Worm (Caenorhabditis elegans) whole organism, L1 larva: ENCODE data around the gene W06H8.6.
A peak's percentile ranks its signal among the peaks of the same experiment; 100 is the strongest.

ENCODE experiments used
- C16A3.4 ChIP-seq: fragments of 150-350 bp; optimal IDR thresholded peaks from 2 replicates; lab custom pipeline; 2014; ENCODE audit warnings: missing biosample characterization, missing genetic modification characterization
- C34B4.2 ChIP-seq: sonication (generic microtip); optimal IDR thresholded peaks from 2 replicates; lab custom pipeline; 2017; ENCODE audit warnings: mild to moderate bottlenecking, missing genetic modification characterization, missing compliant biosample characterization
- aly-2 ChIP-seq: fragments of 150-350 bp; optimal IDR thresholded peaks from 2 replicates; lab custom pipeline; 2014; ENCODE audit warnings: missing biosample characterization, missing genetic modification characterization
- blmp-1 ChIP-seq: fragments of 150-350 bp; optimal IDR thresholded peaks from 2 replicates; lab custom pipeline; 2014; ENCODE audit warnings: missing biosample characterization, missing genetic modification characterization
- ceh-8 ChIP-seq: fragments of 200-800 bp; sonication (Bioruptor generic); optimal IDR thresholded peaks from 2 replicates; lab custom pipeline; 2018; ENCODE audit warnings: mild to moderate bottlenecking, missing genetic modification characterization, moderate library complexity, missing compliant biosample characterization
- ceh-90 ChIP-seq: sonication (generic microtip); optimal IDR thresholded peaks from 2 replicates; lab custom pipeline; 2016; ENCODE audit warnings: missing genetic modification characterization, missing compliant biosample characterization
- dsc-1 ChIP-seq: sonication (generic microtip); optimal IDR thresholded peaks from 2 replicates; lab custom pipeline; 2016; ENCODE audit warnings: mild to moderate bottlenecking, missing genetic modification characterization, missing compliant biosample characterization
- efl-3 ChIP-seq: fragments of 200-800 bp; sonication (Bioruptor generic); optimal IDR thresholded peaks from 2 replicates; lab custom pipeline; 2018; ENCODE audit warnings: mild to moderate bottlenecking, missing genetic modification characterization, missing compliant biosample characterization
- egl-13 ChIP-seq: sonication (generic microtip); optimal IDR thresholded peaks from 2 replicates; lab custom pipeline; 2016; ENCODE audit warnings: missing genotype, missing genetic modification reagents, missing genetic modification characterization, missing compliant biosample characterization
- elt-2 ChIP-seq: sonication (generic microtip); optimal IDR thresholded peaks from 2 replicates; lab custom pipeline; 2016; ENCODE audit warnings: missing genetic modification characterization, mild to moderate bottlenecking, inconsistent platforms, missing compliant biosample characterization, missing genetic modification reagents
- elt-3 ChIP-seq, 6 experiments: fragments of 150-350 bp in 1 of 6; sonication (generic microtip); optimal IDR thresholded peaks; 2 replicates each; lab custom pipeline; 2017 to 2018; ENCODE audit warnings: missing biosample characterization in 6 of 6, missing genetic modification characterization in 6 of 6, inconsistent platforms in 1 of 6
- fkh-10 ChIP-seq: sonication (generic microtip); optimal IDR thresholded peaks from 2 replicates; lab custom pipeline; 2017; ENCODE audit warnings: missing biosample characterization, missing genetic modification reagents, missing genetic modification characterization
- grh-1 ChIP-seq: fragments of 200-800 bp; sonication (Bioruptor generic); IDR thresholded peaks from 2 replicates; pipeline ENCODE4 v1.3.6; 2022; ENCODE audit warnings: missing genetic modification reagents, missing genetic modification characterization, missing compliant biosample characterization
- hlh-17 ChIP-seq: fragments of 200-800 bp; sonication (Bioruptor generic); optimal IDR thresholded peaks from 2 replicates; lab custom pipeline; 2018; ENCODE audit warnings: missing genetic modification characterization, mild to moderate bottlenecking, missing compliant biosample characterization, moderate library complexity, borderline replicate concordance
- lin-14 ChIP-seq: fragments of 200-800 bp; sonication (Bioruptor generic); optimal IDR thresholded peaks from 2 replicates; lab custom pipeline; 2018; ENCODE audit warnings: mild to moderate bottlenecking, missing genetic modification characterization, moderate library complexity, missing compliant biosample characterization
- lin-15B ChIP-seq: fragments of 150-350 bp; sonication (generic microtip); optimal IDR thresholded peaks from 3 replicates; lab custom pipeline; 2014; ENCODE audit warnings: missing biosample characterization, missing genetic modification characterization
- lir-3 ChIP-seq: sonication (generic microtip); optimal IDR thresholded peaks from 2 replicates; lab custom pipeline; 2016; ENCODE audit warnings: mild to moderate bottlenecking, missing genetic modification characterization, moderate library complexity, missing compliant biosample characterization; ENCODE audit not compliant: poor library complexity
- lsy-2 ChIP-seq, 2 experiments: fragments of 150-350 bp; optimal IDR thresholded peaks; 2 replicates each; lab custom pipeline; 2014; ENCODE audit warnings: missing biosample characterization in 2 of 2, missing genetic modification characterization in 2 of 2
- mdl-1 ChIP-seq, 2 experiments: fragments of 150-350 bp; optimal IDR thresholded peaks; 2 replicates each; lab custom pipeline; 2014 to 2017; ENCODE audit warnings: missing biosample characterization in 2 of 2, missing genetic modification characterization in 2 of 2, inconsistent platforms in 1 of 2
- mef-2 ChIP-seq: fragments of 150-350 bp; optimal IDR thresholded peaks from 2 replicates; lab custom pipeline; 2014; ENCODE audit warnings: missing biosample characterization, missing genetic modification characterization
- mep-1 ChIP-seq: fragments of 150-350 bp; optimal IDR thresholded peaks from 2 replicates; lab custom pipeline; 2014; ENCODE audit warnings: missing biosample characterization, missing genetic modification characterization
- nhr-11 ChIP-seq: fragments of 150-350 bp; optimal IDR thresholded peaks from 2 replicates; lab custom pipeline; 2014; ENCODE audit warnings: missing biosample characterization, missing genetic modification characterization
- nhr-12 ChIP-seq: sonication (generic microtip); optimal IDR thresholded peaks from 2 replicates; lab custom pipeline; 2017; ENCODE audit warnings: missing biosample characterization, missing genetic modification characterization
- nhr-19 ChIP-seq: fragments of 200-800 bp; sonication (Bioruptor generic); conservative IDR thresholded peaks from 2 replicates; pipeline ENCODE4 v1.3.6; 2022; ENCODE audit warnings: missing genetic modification characterization, missing compliant biosample characterization
- nhr-20 ChIP-seq: sonication (generic microtip); optimal IDR thresholded peaks from 2 replicates; lab custom pipeline; 2016; ENCODE audit warnings: mild to moderate bottlenecking, missing genetic modification characterization, missing compliant biosample characterization
- nhr-237 ChIP-seq: fragments of 150-350 bp; optimal IDR thresholded peaks from 2 replicates; lab custom pipeline; 2014; ENCODE audit warnings: missing biosample characterization, missing genetic modification characterization
- nhr-71 ChIP-seq: sonication (generic microtip); optimal IDR thresholded peaks from 2 replicates; lab custom pipeline; 2016; ENCODE audit warnings: mild to moderate bottlenecking, missing genetic modification characterization, moderate library complexity, missing compliant biosample characterization
- nhr-76 ChIP-seq: sonication (generic microtip); optimal IDR thresholded peaks from 2 replicates; lab custom pipeline; 2017; ENCODE audit warnings: missing biosample characterization, missing genetic modification characterization
- nhr-77 ChIP-seq: fragments of 150-350 bp; optimal IDR thresholded peaks from 2 replicates; lab custom pipeline; 2014; ENCODE audit warnings: missing biosample characterization, missing genetic modification characterization
- nhr-84 ChIP-seq: sonication (generic microtip); optimal IDR thresholded peaks from 2 replicates; lab custom pipeline; 2017; ENCODE audit warnings: missing biosample characterization, missing genetic modification characterization
- nhr-85 ChIP-seq: sonication (generic microtip); peaks from one replicate; lab custom pipeline; 2016; ENCODE audit warnings: missing genetic modification characterization, inconsistent platforms, missing compliant biosample characterization
- nhr-90 ChIP-seq: sonication (generic microtip); optimal IDR thresholded peaks from 2 replicates; lab custom pipeline; 2016; ENCODE audit warnings: mild to moderate bottlenecking, missing genetic modification characterization, missing compliant biosample characterization; ENCODE audit not compliant: poor library complexity
- pag-3 ChIP-seq: sonication (generic microtip); optimal IDR thresholded peaks from 2 replicates; lab custom pipeline; 2017; ENCODE audit warnings: missing genetic modification characterization, mild to moderate bottlenecking, missing compliant biosample characterization, antibody characterized with exemption, borderline replicate concordance; ENCODE audit not compliant: insufficient read depth
- pqm-1 ChIP-seq: sonication (generic microtip); optimal IDR thresholded peaks from 3 replicates; lab custom pipeline; 2017; ENCODE audit warnings: missing biosample characterization, missing genetic modification characterization
- rnt-1 ChIP-seq: sonication (generic microtip); optimal IDR thresholded peaks from 2 replicates; lab custom pipeline; 2016; ENCODE audit warnings: mild to moderate bottlenecking, missing genetic modification characterization, moderate library complexity, missing compliant biosample characterization
- snpc-4 ChIP-seq: fragments of 150-350 bp; optimal IDR thresholded peaks from 2 replicates; lab custom pipeline; 2014; ENCODE audit warnings: missing biosample characterization, missing genetic modification characterization
- snu-23 ChIP-seq: sonication (generic microtip); optimal IDR thresholded peaks from 2 replicates; lab custom pipeline; 2016; ENCODE audit warnings: missing genetic modification characterization, missing compliant biosample characterization
- sox-4 ChIP-seq: sonication (generic microtip); optimal IDR thresholded peaks from 2 replicates; lab custom pipeline; 2016; ENCODE audit warnings: missing genetic modification characterization, missing compliant biosample characterization
- tbx-2 ChIP-seq: sonication (generic microtip); optimal IDR thresholded peaks from 2 replicates; lab custom pipeline; 2016; ENCODE audit warnings: missing genetic modification characterization, missing compliant biosample characterization
- unc-130 ChIP-seq: fragments of 150-350 bp; optimal IDR thresholded peaks from 2 replicates; lab custom pipeline; 2017; ENCODE audit warnings: missing biosample characterization, missing genetic modification characterization, inconsistent platforms
- unc-62 ChIP-seq: fragments of 150-350 bp; optimal IDR thresholded peaks from 2 replicates; lab custom pipeline; 2014; ENCODE audit warnings: missing biosample characterization, missing genetic modification reagents, missing genetic modification characterization
- unc-86 ChIP-seq: sonication (generic microtip); optimal IDR thresholded peaks from 2 replicates; lab custom pipeline; 2016; ENCODE audit warnings: missing genetic modification characterization, missing compliant biosample characterization
- xbp-1 ChIP-seq: sonication (generic microtip); optimal IDR thresholded peaks from 2 replicates; lab custom pipeline; 2016; ENCODE audit warnings: missing genetic modification characterization, missing compliant biosample characterization
- ztf-11 ChIP-seq, 2 experiments: sonication (generic microtip); optimal IDR thresholded peaks; 2 replicates each; lab custom pipeline; 2016 to 2017; ENCODE audit warnings: missing genetic modification characterization in 2 of 2, missing biosample characterization in 1 of 2, missing compliant biosample characterization in 1 of 2

W06H8.6 gene

DNA sequence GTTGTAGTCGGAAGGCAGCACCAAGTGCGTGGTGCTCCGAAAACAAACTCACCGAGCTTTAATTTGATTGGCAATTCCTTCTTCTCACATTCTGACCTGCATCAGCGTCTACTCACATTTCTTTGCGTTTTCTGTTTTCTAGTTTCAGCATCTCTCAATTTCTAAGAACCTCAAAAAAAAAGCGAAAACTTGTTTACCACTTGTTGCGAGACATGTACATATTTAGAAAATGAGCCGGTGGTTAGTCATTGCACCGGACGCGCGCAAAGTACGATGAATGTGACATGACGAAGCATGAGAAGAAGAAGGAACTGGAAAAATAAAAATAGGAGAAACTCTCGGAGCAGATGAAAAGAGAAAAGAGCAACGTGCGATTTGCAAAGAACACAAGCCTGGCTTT lies 17.8 kb upstream of the W06H8.6 start (continued):
- TF ChIP-seq fkh-10 (GFP tag; lab: Kevin White, UChicago) (no peak), unc-86 (tag; lab: Kevin White, UChicago) (peak; percentile 10), nhr-11 (tag; lab: Kevin White, UChicago) (peak; percentile 2), pag-3 (tag; lab: Kevin White, UChicago) (no peak), unc-62 (GFP tag; lab: Kevin White, UChicago) (no peak), nhr-71 (tag; lab: Kevin White, UChicago) (peak; percentile 69), lin-15B (tag; lab: Kevin White, UChicago) (no peak), tbx-2 (tag; lab: Kevin White, UChicago) (peak; percentile 35), dsc-1 (tag; lab: Kevin White, UChicago) (no peak), efl-3 (GFP tag; lab: Kevin White, UChicago) (no peak), unc-130 (no peak), nhr-84 (no peak), ztf-11 (tag; optimal IDR thresholded peaks at IDR 0.05; lab: Kevin White, UChicago) (no peak), lir-3 (tag; lab: Kevin White, UChicago) (no peak), ceh-90 (no peak), nhr-76 (no peak), aly-2 (no peak), C34B4.2 (tag; lab: Kevin White, UChicago) (no peak), mep-1 (no peak), C16A3.4 (tag; lab: Kevin White, UChicago) (no peak), snpc-4 (no peak), egl-13 (tag; lab: Kevin White, UChicago) (peak; percentile 71), nhr-237 (tag; lab: Kevin White, UChicago) (no peak), hlh-17 (GFP tag; lab: Kevin White, UChicago) (no peak), nhr-12 (no peak), xbp-1 (tag; lab: Kevin White, UChicago) (no peak), ceh-8 (GFP tag; lab: Kevin White, UChicago) (no peak), grh-1 (GFP tag; lab: Robert Waterston, UW) (no peak), lsy-2 (tag; optimal IDR thresholded peaks at IDR 0.05; lab: Kevin White, UChicago) (peak in 1 of 2 experiments; percentile 24), pqm-1 (tag; lab: Kevin White, UChicago) (no peak)

DNA sequence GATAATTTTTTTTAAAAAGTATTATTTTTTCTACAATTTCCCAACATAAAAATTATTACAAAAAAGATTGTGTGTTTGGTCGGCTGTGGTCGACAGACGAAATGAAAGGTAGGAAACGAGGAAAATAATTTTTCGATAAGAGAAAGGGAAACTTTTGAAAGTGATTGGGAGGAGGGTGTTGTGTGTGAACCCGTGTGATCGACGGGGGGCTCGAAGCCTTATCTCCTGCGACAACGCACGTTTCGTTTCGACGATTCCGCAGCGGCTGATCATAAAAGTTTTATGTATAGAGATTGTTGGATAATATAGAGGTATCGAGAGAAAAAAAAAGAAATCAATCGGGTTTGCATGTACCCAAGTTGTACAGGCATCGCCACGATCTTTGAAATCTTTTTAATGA lies 16.4 kb upstream of the W06H8.6 start:
- TF ChIP-seq sox-4: no peak
- TF ChIP-seq nhr-20 (tag; lab: Kevin White, UChicago): peak; percentile 65
- TF ChIP-seq lin-14 (GFP tag; lab: Kevin White, UChicago): peak; percentile 69
- TF ChIP-seq nhr-90 (tag; lab: Kevin White, UChicago): peak; percentile 46
- TF ChIP-seq nhr-77 (tag; lab: Kevin White, UChicago): no peak
- peak; percentile 34 for TF ChIP-seq nhr-85
- TF ChIP-seq mdl-1 (tag; optimal IDR thresholded peaks at IDR 0.05; lab: Kevin White, UChicago): peak in 1 of 2 experiments; percentile 14
- TF ChIP-seq blmp-1: peak; percentile 87
- TF ChIP-seq nhr-71 (tag; lab: Kevin White, UChicago): peak; percentile 57
- TF ChIP-seq unc-130: peak; percentile 52
- TF ChIP-seq lir-3 (tag; lab: Kevin White, UChicago): no peak
- TF ChIP-seq elt-2: peak; percentile 88
- TF ChIP-seq snu-23 (GFP tag; lab: Kevin White, UChicago): peak; percentile 23
- peak in 2 of 6 experiments; percentile 51 for TF ChIP-seq elt-3 (tag; optimal IDR thresholded peaks at IDR 0.05; lab: Kevin White, UChicago)
- TF ChIP-seq rnt-1: peak; percentile 24
- TF ChIP-seq nhr-19 (GFP tag; lab: Robert Waterston, UW): peak; percentile 18; the same call in 1 of the 2 replicates
- TF ChIP-seq mef-2: no peak
